Fruit fly (Drosophila melanogaster): ENCODE measurements around the gene CG15260.

Gene CG15260

dm6 chr2L:15254229-15254861 is 37.7 kb downstream of the CG15260 start (continued):
- no peak for TF ChIP-seq Usf (GFP tag; optimal IDR thresholded peaks at IDR 0.05)
- no peak for TF ChIP-seq D19A (tag; optimal IDR thresholded peaks at IDR 0.05)
- no peak for TF ChIP-seq hbn (GFP tag; IDR thresholded peaks at IDR 0.05; ENCODE audit: partially characterized antibody)
- TF ChIP-seq gcm2 (GFP tag; optimal IDR thresholded peaks at IDR 0.05), result no peak
- TF ChIP-seq CG18764 (GFP tag; optimal IDR thresholded peaks at IDR 0.05), result peak; percentile 13
- TF ChIP-seq CG4730 (GFP tag; IDR thresholded peaks at IDR 0.05), result no peak
- no peak for TF ChIP-seq sna (GFP tag; IDR thresholded peaks at IDR 0.05; ENCODE audit: partially characterized antibody)
- peak; percentile 60 for TF ChIP-seq unpg (GFP tag; optimal IDR thresholded peaks at IDR 0.05)
- no peak for TF ChIP-seq lbe (GFP tag; optimal IDR thresholded peaks at IDR 0.05)
- TF ChIP-seq cg (GFP tag; optimal IDR thresholded peaks at IDR 0.05), result peak; percentile 61
- TF ChIP-seq Hsf (GFP tag; optimal IDR thresholded peaks at IDR 0.05), result peak; percentile 68
- peak; percentile 5 for TF ChIP-seq CG1529 (GFP tag; optimal IDR thresholded peaks at IDR 0.05)
- peak; percentile 23 for TF ChIP-seq schlank (tag; optimal IDR thresholded peaks at IDR 0.05)
- TF ChIP-seq eve (GFP tag; optimal IDR thresholded peaks at IDR 0.05), result no peak
- peak; percentile 40 for TF ChIP-seq Oli (tag; optimal IDR thresholded peaks at IDR 0.05)
- TF ChIP-seq dmrt99B (tag; optimal IDR thresholded peaks at IDR 0.05), result no peak
- no peak for TF ChIP-seq CG6854 (GFP tag; optimal IDR thresholded peaks at IDR 0.05)
- TF ChIP-seq eyg (GFP tag; optimal IDR thresholded peaks at IDR 0.05), result peak; percentile 34
- peak; percentile 34 for TF ChIP-seq CG17359 (tag; optimal IDR thresholded peaks at IDR 0.05)
- TF ChIP-seq CG7928 (GFP tag; optimal IDR thresholded peaks at IDR 0.05), result no peak
- no peak for TF ChIP-seq dan (GFP tag; IDR thresholded peaks at IDR 0.05)
- TF ChIP-seq sens-2 (GFP tag; IDR thresholded peaks at IDR 0.05), result 0 out of 2 replicates have a peak, but pooled peaks have one; percentile 23
- TF ChIP-seq gro (GFP tag; optimal IDR thresholded peaks at IDR 0.05), result peak; percentile 54
- no peak for TF ChIP-seq lov (optimal IDR thresholded peaks at IDR 0.05)
- TF ChIP-seq lov (GFP tag; IDR thresholded peaks at IDR 0.05), result no peak
- no peak for TF ChIP-seq sim (GFP tag; IDR thresholded peaks at IDR 0.05)
- peak; percentile 19 for TF ChIP-seq CoRest (tag; optimal IDR thresholded peaks at IDR 0.05)
- peak; percentile 47; the same call in 1 of the 2 replicates for TF ChIP-seq ara (GFP tag; IDR thresholded peaks at IDR 0.05)
- TF ChIP-seq CG13894 (tag; optimal IDR thresholded peaks at IDR 0.05), result no peak
- no peak for TF ChIP-seq btn (GFP tag; optimal IDR thresholded peaks at IDR 0.05)
- TF ChIP-seq CG10543 (GFP tag; optimal IDR thresholded peaks at IDR 0.05), result peak; percentile 0
- no peak for TF ChIP-seq sqz (GFP tag; optimal IDR thresholded peaks at IDR 0.05)
- TF ChIP-seq dati (GFP tag; IDR thresholded peaks at IDR 0.05), result 0 out of 2 replicates have a peak, but pooled peaks have one; percentile 30
- no peak for TF ChIP-seq CG32767 (GFP tag; IDR thresholded peaks at IDR 0.05)
- TF ChIP-seq Side (GFP tag; optimal IDR thresholded peaks at IDR 0.05), result peak; percentile 52
- peak; percentile 40; the same call in 1 of the 2 replicates for TF ChIP-seq wor (GFP tag; IDR thresholded peaks at IDR 0.05)
- TF ChIP-seq crc (GFP tag; optimal IDR thresholded peaks at IDR 0.05), result peak; percentile 24
- peak; percentile 45; the same call in 1 of the 3 replicates for TF ChIP-seq ase (GFP tag; IDR thresholded peaks at IDR 0.05)
- no peak for TF ChIP-seq CG13123 (GFP tag; optimal IDR thresholded peaks at IDR 0.05)
- TF ChIP-seq CG2199 (GFP tag; IDR thresholded peaks at IDR 0.05), result no peak
- no peak for TF ChIP-seq CG11723 (GFP tag; optimal IDR thresholded peaks at IDR 0.05)
- no peak for TF ChIP-seq CG12769 (tag; optimal IDR thresholded peaks at IDR 0.05)
- no peak for TF ChIP-seq ab (GFP tag; optimal IDR thresholded peaks at IDR 0.05)
- peak; percentile 61 for TF ChIP-seq bab2 (GFP tag; optimal IDR thresholded peaks at IDR 0.05)
- peak; percentile 61 for TF ChIP-seq slbo (GFP tag; IDR thresholded peaks at IDR 0.05)
- peak; percentile 11 for TF ChIP-seq Hmx (GFP tag; optimal IDR thresholded peaks at IDR 0.05)
- peak; percentile 21 for TF ChIP-seq CG18476 (GFP tag; optimal IDR thresholded peaks at IDR 0.05)
- no peak for TF ChIP-seq BEAF-32 (GFP tag; optimal IDR thresholded peaks at IDR 0.05)
- TF ChIP-seq HLHmδ (GFP tag; optimal IDR thresholded peaks at IDR 0.05), result no peak
- TF ChIP-seq NFAT (GFP tag; IDR thresholded peaks at IDR 0.05), result no peak
- TF ChIP-seq amos (GFP tag; IDR thresholded peaks at IDR 0.05; ENCODE audit: partially characterized antibody), result no peak

Data from whole organism, embryonic.